Fruit fly (Drosophila melanogaster) whole organism, embryonic: Measurements from ENCODE around the gene Obp99d.
A peak's percentile ranks its signal among the peaks of the same experiment; 100 is the strongest.

ENCODE experiments used
- Aef1 ChIP-seq: fragments of 200-800 bp; sonication (Bioruptor generic); IDR thresholded peaks from 3 replicates; pipeline ENCODE4 v1.3.6; 2022; ENCODE audit warnings: missing biosample characterization, missing genetic modification characterization
- CG11085 ChIP-seq: fragments of 200-800 bp; sonication (Bioruptor generic); IDR thresholded peaks from 2 replicates; pipeline ENCODE4 v1.3.6; 2022; ENCODE audit warnings: missing biosample characterization, missing genetic modification characterization
- CG11093 ChIP-seq: fragments of 200-800 bp; sonication (Bioruptor generic); IDR thresholded peaks from 3 replicates; pipeline ENCODE4 v1.3.6; 2022; ENCODE audit warnings: missing biosample characterization, missing genetic modification characterization
- CG11398 ChIP-seq: fragments of 200-800 bp; sonication (Bioruptor generic); optimal IDR thresholded peaks from 2 replicates; lab custom pipeline; 2016; ENCODE audit warnings: missing biosample characterization, missing genetic modification characterization
- CG11695 ChIP-seq: fragments of 200-800 bp; sonication (Bioruptor generic); IDR thresholded peaks from 3 replicates; pipeline ENCODE4 v1.3.6; 2022; ENCODE audit warnings: missing biosample characterization, missing genetic modification characterization
- CG12104 ChIP-seq: fragments of 200-800 bp; sonication (Bioruptor generic); optimal IDR thresholded peaks from 3 replicates; lab custom pipeline; 2016; ENCODE audit warnings: missing biosample characterization, missing genetic modification characterization
- CG13296 ChIP-seq: fragments of 200-800 bp; sonication (Bioruptor generic); optimal IDR thresholded peaks from 3 replicates; lab custom pipeline; 2018; ENCODE audit warnings: missing biosample characterization, mild to moderate bottlenecking, missing genetic modification characterization
- CG14860 ChIP-seq: fragments of 200-800 bp; sonication (Bioruptor generic); IDR thresholded peaks from 3 replicates; pipeline ENCODE4 v1.3.6; 2022; ENCODE audit warnings: missing biosample characterization, missing genetic modification characterization; ENCODE audit not compliant: partially characterized antibody
- CG1529 ChIP-seq: fragments of 200-800 bp; sonication (Bioruptor generic); optimal IDR thresholded peaks from 3 replicates; lab custom pipeline; 2018; ENCODE audit warnings: missing biosample characterization, missing genetic modification characterization
- CG17361 ChIP-seq: fragments of 200-800 bp; sonication (Bioruptor generic); IDR thresholded peaks from 3 replicates; pipeline ENCODE4 v1.3.6; 2022; ENCODE audit warnings: missing biosample characterization, missing genetic modification characterization
- CG17802 ChIP-seq: fragments of 200-800 bp; sonication (Bioruptor generic); optimal IDR thresholded peaks from 2 replicates; lab custom pipeline; 2018; ENCODE audit warnings: missing biosample characterization, mild to moderate bottlenecking, missing genetic modification characterization, moderate library complexity
- CG2678 ChIP-seq: fragments of 200-800 bp; sonication (Bioruptor generic); optimal IDR thresholded peaks from 3 replicates; lab custom pipeline; 2019; ENCODE audit warnings: missing biosample characterization, mild to moderate bottlenecking, missing genetic modification characterization, moderate library complexity
- CG2875 ChIP-seq: fragments of 200-800 bp; sonication (Bioruptor generic); optimal IDR thresholded peaks from 2 replicates; lab custom pipeline; 2017; ENCODE audit warnings: missing biosample characterization, mild to moderate bottlenecking, missing genetic modification characterization, missing genetic modification reagents
- CG34376 ChIP-seq: fragments of 200-800 bp; sonication (Bioruptor generic); optimal IDR thresholded peaks from 2 replicates; lab custom pipeline; 2018; ENCODE audit warnings: missing biosample characterization, mild to moderate bottlenecking, missing genetic modification characterization
- CG4424 ChIP-seq: fragments of 200-800 bp; sonication (Bioruptor generic); optimal IDR thresholded peaks from 3 replicates; lab custom pipeline; 2016; ENCODE audit warnings: missing biosample characterization, missing genetic modification characterization
- CG4820 ChIP-seq: fragments of 200-800 bp; sonication (Bioruptor generic); optimal IDR thresholded peaks from 3 replicates; lab custom pipeline; 2016; ENCODE audit warnings: missing biosample characterization, missing genetic modification characterization
- CG8089 ChIP-seq: fragments of 200-800 bp; sonication (Bioruptor generic); optimal IDR thresholded peaks from 3 replicates; lab custom pipeline; 2016; ENCODE audit warnings: missing biosample characterization, missing genetic modification characterization
- CG8924 ChIP-seq: fragments of 200-800 bp; optimal IDR thresholded peaks from 3 replicates; lab custom pipeline; 2019; ENCODE audit warnings: missing biosample characterization, mild to moderate bottlenecking, missing genetic modification characterization, moderate library complexity
- CG9609 ChIP-seq: fragments of 200-800 bp; sonication (Bioruptor generic); optimal IDR thresholded peaks from 3 replicates; lab custom pipeline; 2016; ENCODE audit warnings: missing biosample characterization, missing genetic modification characterization
- CG9817 ChIP-seq: fragments of 200-800 bp; sonication (Bioruptor generic); optimal IDR thresholded peaks from 2 replicates; lab custom pipeline; 2018; ENCODE audit warnings: missing biosample characterization, mild to moderate bottlenecking, missing genetic modification characterization, moderate library complexity
- E2f2 ChIP-seq: fragments of 200-800 bp; sonication (Bioruptor generic); IDR thresholded peaks from 2 replicates; pipeline ENCODE4 v1.3.6; 2022; ENCODE audit warnings: missing biosample characterization, missing genetic modification characterization
- GATAe ChIP-seq: fragments of 200-800 bp; sonication (Bioruptor generic); conservative IDR thresholded peaks from 2 replicates; pipeline ENCODE4 v1.3.6; 2022; ENCODE audit warnings: missing biosample characterization, missing genetic modification characterization
- HLHmδ ChIP-seq: fragments of 200-800 bp; sonication (Bioruptor generic); optimal IDR thresholded peaks from 2 replicates; lab custom pipeline; 2018; ENCODE audit warnings: missing biosample characterization, mild to moderate bottlenecking, missing genetic modification characterization, moderate library complexity
- Hr3 ChIP-seq: fragments of 200-800 bp; sonication (Bioruptor generic); optimal IDR thresholded peaks from 3 replicates; lab custom pipeline; 2016; ENCODE audit warnings: missing biosample characterization, missing genetic modification characterization
- MESR4 ChIP-seq: fragments of 200-800 bp; sonication (Bioruptor generic); optimal IDR thresholded peaks from 2 replicates; lab custom pipeline; 2018; ENCODE audit warnings: missing biosample characterization, mild to moderate bottlenecking, missing genetic modification characterization, moderate library complexity
- Mrtf ChIP-seq: fragments of 200-800 bp; sonication (Bioruptor generic); IDR thresholded peaks from 3 replicates; pipeline ENCODE4 v1.3.6; 2022; ENCODE audit warnings: missing biosample characterization, missing genetic modification characterization
- Poxn ChIP-seq: fragments of 200-800 bp; sonication (Bioruptor generic); IDR thresholded peaks from 2 replicates; pipeline ENCODE4 v1.3.6; 2022; ENCODE audit warnings: missing biosample characterization, missing genetic modification characterization
- Sry-δ ChIP-seq: fragments of 200-800 bp; sonication (Bioruptor generic); optimal IDR thresholded peaks from 2 replicates; lab custom pipeline; 2016; ENCODE audit warnings: missing biosample characterization, missing genetic modification characterization
- TFAM ChIP-seq: fragments of 200-800 bp; sonication (Bioruptor generic); optimal IDR thresholded peaks from 2 replicates; lab custom pipeline; 2017; ENCODE audit warnings: missing biosample characterization, missing genetic modification characterization, inconsistent platforms
- abd-A ChIP-seq: fragments of 200-800 bp; sonication (Bioruptor generic); optimal IDR thresholded peaks from 3 replicates; lab custom pipeline; 2019; ENCODE audit warnings: missing biosample characterization, mild to moderate bottlenecking, missing genetic modification characterization, moderate library complexity
- cad ChIP-seq: fragments of >200 bp; optimal IDR thresholded peaks from 2 replicates; lab custom pipeline; 2017; ENCODE audit warnings: missing biosample characterization, missing genetic modification characterization
- chif ChIP-seq, 2 experiments: fragments of 200-800 bp; sonication (Bioruptor generic); optimal IDR thresholded peaks; 3 replicates each; lab custom pipeline; 2016; ENCODE audit warnings: missing biosample characterization in 2 of 2, missing genetic modification characterization in 2 of 2
- crc ChIP-seq: fragments of 200-800 bp; sonication (Bioruptor generic); optimal IDR thresholded peaks from 2 replicates; lab custom pipeline; 2016; ENCODE audit warnings: missing biosample characterization, missing genetic modification characterization
- cwo ChIP-seq: fragments of 200-800 bp; sonication (Bioruptor generic); optimal IDR thresholded peaks from 3 replicates; lab custom pipeline; 2017; ENCODE audit warnings: missing biosample characterization, missing genetic modification characterization, mild to moderate bottlenecking, moderate library complexity, missing genetic modification reagents
- dmrt11E ChIP-seq: fragments of 200-800 bp; sonication (Bioruptor generic); optimal IDR thresholded peaks from 3 replicates; lab custom pipeline; 2018; ENCODE audit warnings: missing biosample characterization, mild to moderate bottlenecking, missing genetic modification characterization, moderate library complexity
- dysf ChIP-seq: fragments of 200-800 bp; sonication (Bioruptor generic); IDR thresholded peaks from 3 replicates; pipeline ENCODE4 v1.3.6; 2022; ENCODE audit warnings: missing biosample characterization, missing genetic modification characterization
- eyg ChIP-seq: fragments of 200-800 bp; sonication (Bioruptor generic); optimal IDR thresholded peaks from 3 replicates; lab custom pipeline; 2016; ENCODE audit warnings: missing biosample characterization, missing genetic modification characterization
- fru ChIP-seq: fragments of >200 bp; optimal IDR thresholded peaks from 2 replicates; lab custom pipeline; 2017
- ftz-f1 ChIP-seq: fragments of 200-800 bp; sonication (Bioruptor generic); optimal IDR thresholded peaks from 2 replicates; lab custom pipeline; 2016; ENCODE audit warnings: missing biosample characterization, missing genetic modification characterization
- gcm2 ChIP-seq: fragments of 200-800 bp; sonication (Bioruptor generic); optimal IDR thresholded peaks from 2 replicates; lab custom pipeline; 2016; ENCODE audit warnings: missing biosample characterization, missing genetic modification characterization
- ind ChIP-seq: fragments of 200-800 bp; sonication (Bioruptor generic); optimal IDR thresholded peaks from 3 replicates; lab custom pipeline; 2016; ENCODE audit warnings: missing biosample characterization, missing genetic modification characterization
- knrl ChIP-seq: fragments of 200-800 bp; sonication (Bioruptor generic); IDR thresholded peaks from 3 replicates; pipeline ENCODE4 v1.3.6; 2022; ENCODE audit warnings: missing biosample characterization, missing genetic modification characterization; ENCODE audit not compliant: partially characterized antibody
- odd ChIP-seq: fragments of 200-800 bp; sonication (Bioruptor generic); optimal IDR thresholded peaks from 2 replicates; lab custom pipeline; 2017; ENCODE audit warnings: missing biosample characterization, mild to moderate bottlenecking, missing genetic modification characterization
- onecut ChIP-seq: fragments of 200-800 bp; sonication (Bioruptor generic); IDR thresholded peaks from 2 replicates; pipeline ENCODE4 v1.3.6; 2022; ENCODE audit warnings: missing biosample characterization, missing genetic modification characterization
- otp ChIP-seq: fragments of 200-800 bp; sonication (Bioruptor generic); IDR thresholded peaks from 3 replicates; pipeline ENCODE4, ENCODE4 v1.3.6; 2022; ENCODE audit warnings: missing biosample characterization, missing genetic modification characterization
- pum ChIP-seq: fragments of 200-800 bp; sonication (Bioruptor generic); optimal IDR thresholded peaks from 2 replicates; lab custom pipeline; 2016; ENCODE audit warnings: missing biosample characterization, missing genetic modification characterization
- repo ChIP-seq: fragments of 200-800 bp; sonication (Bioruptor generic); optimal IDR thresholded peaks from 2 replicates; lab custom pipeline; 2016; ENCODE audit warnings: missing biosample characterization, missing genetic modification characterization
- seq ChIP-seq: fragments of 200-800 bp; sonication (Bioruptor generic); IDR thresholded peaks from 2 replicates; pipeline ENCODE4 v1.3.6; 2022; ENCODE audit warnings: missing biosample characterization, missing genetic modification characterization
- so ChIP-seq: fragments of 200-800 bp; sonication (Bioruptor generic); IDR thresholded peaks from 3 replicates; pipeline ENCODE4 v1.3.6; 2022; ENCODE audit warnings: missing biosample characterization, missing genetic modification characterization
- sob ChIP-seq: fragments of 200-800 bp; sonication (Bioruptor generic); IDR thresholded peaks from 2 replicates; pipeline ENCODE4 v1.3.6; 2022; ENCODE audit warnings: missing biosample characterization, missing genetic modification characterization
- tup ChIP-seq: fragments of 200-800 bp; sonication (Bioruptor generic); optimal IDR thresholded peaks from 2 replicates; lab custom pipeline; 2016; ENCODE audit warnings: missing biosample characterization, mild to moderate bottlenecking, missing genetic modification characterization, moderate library complexity
- zen2 ChIP-seq: fragments of 200-800 bp; sonication (Bioruptor generic); IDR thresholded peaks from 3 replicates; pipeline ENCODE4 v1.3.6; 2022; ENCODE audit warnings: missing biosample characterization, missing genetic modification characterization; ENCODE audit not compliant: partially characterized antibody

Gene Obp99d

dm6 chr3R:29745056-29745455 lies 30.8 kb downstream of the Obp99d start, which contains the start of the genes Wdr24 and IntS11 (continued):
- TF ChIP-seq tup (GFP tag; lab: Kevin White, UChicago) (peak; percentile 37), odd (GFP tag; lab: Kevin White, UChicago) (no peak), GATAe (GFP tag; lab: Robert Waterston, UW) (peak; percentile 94), gcm2 (GFP tag; lab: Kevin White, UChicago) (peak; percentile 4), Poxn (GFP tag; lab: Robert Waterston, UW) (peak; percentile 87), pum (GFP tag; lab: Kevin White, UChicago) (peak; percentile 52), Mrtf (GFP tag; lab: Robert Waterston, UW) (peak; percentile 84; the same call in 2 of the 3 replicates), zen2 (GFP tag; lab: Robert Waterston, UW) (no peak), CG13296 (GFP tag; lab: Kevin White, UChicago) (peak; percentile 68), Hr3 (GFP tag; lab: Kevin White, UChicago) (peak; percentile 80), CG4424 (GFP tag; lab: Kevin White, UChicago) (peak; percentile 42), dmrt11E (tag; lab: Kevin White, UChicago) (peak; percentile 43), CG9609 (GFP tag; lab: Kevin White, UChicago) (peak; percentile 69), crc (GFP tag; lab: Kevin White, UChicago) (no peak), ftz-f1 (GFP tag; lab: Kevin White, UChicago) (peak; percentile 98), seq (peak; percentile 69), dysf (GFP tag; lab: Robert Waterston, UW) (peak; percentile 96), repo (GFP tag; lab: Kevin White, UChicago) (no peak), CG11085 (peak; percentile 92), cad (GFP tag; lab: Kevin White, UChicago) (no peak), fru (lab: Kevin White, UChicago) (no peak), CG12104 (GFP tag; lab: Kevin White, UChicago) (peak; percentile 72), CG11398 (GFP tag; lab: Kevin White, UChicago) (no peak), CG2875 (GFP tag; lab: Kevin White, UChicago) (no peak), CG2678 (peak; percentile 88), ind (GFP tag; lab: Kevin White, UChicago) (peak; percentile 74), MESR4 (GFP tag; lab: Kevin White, UChicago) (peak; percentile 52), TFAM (GFP tag; lab: Kevin White, UChicago) (no peak), CG17361 (GFP tag; lab: Robert Waterston, UW) (peak; percentile 81), CG8924 (tag; lab: Kevin White, UChicago) (peak; percentile 74), CG1529 (GFP tag; lab: Kevin White, UChicago) (no peak), so (GFP tag; lab: Robert Waterston, UW) (0 out of 3 replicates have a peak, but pooled peaks have one; percentile 62), E2f2 (GFP tag; lab: Robert Waterston, UW) (peak; percentile 74), eyg (GFP tag; lab: Kevin White, UChicago) (no peak), onecut (peak; percentile 23), Aef1 (GFP tag; lab: Robert Waterston, UW) (peak; percentile 96), CG4820 (GFP tag; lab: Kevin White, UChicago) (peak; percentile 57), HLHmδ (GFP tag; lab: Kevin White, UChicago) (no peak), CG14860 (GFP tag; lab: Robert Waterston, UW) (no peak), abd-A (tag; lab: Kevin White, UChicago) (no peak), CG34376 (GFP tag; lab: Kevin White, UChicago) (peak; percentile 60), cwo (GFP tag; lab: Kevin White, UChicago) (peak; percentile 62), CG17802 (tag; lab: Kevin White, UChicago) (peak; percentile 10), chif (GFP tag; optimal IDR thresholded peaks at IDR 0.05; lab: Kevin White, UChicago) (peak; percentile 28 to 71), CG8089 (no peak), Sry-δ (peak; percentile 52), sob (GFP tag; lab: Robert Waterston, UW) (peak; percentile 96), CG11695 (GFP tag; lab: Robert Waterston, UW) (peak; percentile 72; the same call in 2 of the 3 replicates), CG9817 (tag; lab: Kevin White, UChicago) (peak; percentile 93), otp (GFP tag; lab: Robert Waterston, UW) (peak; percentile 65; the same call in 1 of the 3 replicates), CG11093 (GFP tag; lab: Robert Waterston, UW) (peak; percentile 90), knrl (GFP tag; lab: Robert Waterston, UW) (no peak; the same call in 2 of the 3 replicates)
